Worm (Caenorhabditis elegans): ENCODE measurements around the gene F25B5.6.

Gene F25B5.6

ce11 chrIII:5943368-5944180 is 5.0 kb downstream of the F25B5.6 start (continued):
- TF ChIP-seq nhr-90 (tag; optimal IDR thresholded peaks at IDR 0.05) (peak; percentile 65), nhr-120 (GFP tag; IDR thresholded peaks at IDR 0.05) (no peak; the same call in 1 of the 2 replicates), gei-17 (GFP tag; optimal IDR thresholded peaks at IDR 0.05) (peak; percentile 41), F22D6.2 (tag; optimal IDR thresholded peaks at IDR 0.05) (peak; percentile 47), xnd-1 (tag; optimal IDR thresholded peaks at IDR 0.05) (no peak), F57C9.4 (tag; optimal IDR thresholded peaks at IDR 0.05) (no peak), aptf-2 (GFP tag; conservative IDR thresholded peaks at IDR 0.05) (no peak), lin-26 (GFP tag; IDR thresholded peaks at IDR 0.05) (peak; percentile 77; the same call in 1 of the 2 replicates), F57A8.1 (GFP tag; optimal IDR thresholded peaks at IDR 0.05) (no peak), F52B5.7 (tag; optimal IDR thresholded peaks at IDR 0.05) (peak; percentile 62), repo-1 (tag; optimal IDR thresholded peaks at IDR 0.05) (peak; percentile 96), madf-10 (tag; optimal IDR thresholded peaks at IDR 0.05) (peak; percentile 82), ccch-3 (GFP tag; optimal IDR thresholded peaks at IDR 0.05) (no peak), ztf-26 (tag; optimal IDR thresholded peaks at IDR 0.05) (peak; percentile 21), let-607 (tag; optimal IDR thresholded peaks at IDR 0.05) (peak; percentile 31 to 35), ceh-27 (GFP tag; optimal IDR thresholded peaks at IDR 0.05) (peak; percentile 50), snpc-1.3 (tag; optimal IDR thresholded peaks at IDR 0.05; ENCODE audit: insufficient read depth) (no peak), athp-1 (tag; optimal IDR thresholded peaks at IDR 0.05) (peak; percentile 82), dpl-1 (GFP tag; optimal IDR thresholded peaks at IDR 0.05) (no peak), snpc-3.4 (tag; optimal IDR thresholded peaks at IDR 0.05) (peak; percentile 72), rec-8 (tag; optimal IDR thresholded peaks at IDR 0.05) (peak in 1 of 2 experiments; percentile 15), B0035.1 (tag; optimal IDR thresholded peaks at IDR 0.05) (peak; percentile 85), lsl-1 (GFP tag; optimal IDR thresholded peaks at IDR 0.05) (peak; percentile 27), mcd-1 (GFP tag; IDR thresholded peaks at IDR 0.05) (peak; percentile 56), ceh-40 (GFP tag; IDR thresholded peaks at IDR 0.05) (no peak), Y53G8AR.9 (GFP tag; conservative IDR thresholded peaks at IDR 0.05) (peak; percentile 90), hrde-1 (tag; optimal IDR thresholded peaks at IDR 0.05; ENCODE audit: borderline replicate concordance) (peak; percentile 89), hlh-12 (tag; optimal IDR thresholded peaks at IDR 0.05) (no peak), K11D2.4 (GFP tag; IDR thresholded peaks at IDR 0.05) (peak; percentile 67; the same call in 1 of the 2 replicates), C06A6.2 (GFP tag; conservative IDR thresholded peaks at IDR 0.05) (peak; percentile 50; the same call in 1 of the 2 replicates), Y79H2A.3 (GFP tag; conservative IDR thresholded peaks at IDR 0.05) (peak; percentile 92; the same call in 1 of the 2 replicates), dpff-1 (tag; optimal IDR thresholded peaks at IDR 0.05) (no peak), madf-8 (GFP tag; conservative IDR thresholded peaks at IDR 0.05) (no peak; the same call in 1 of the 2 replicates), nhr-179 (tag; optimal IDR thresholded peaks at IDR 0.05) (no peak), lsy-27 (tag; optimal IDR thresholded peaks at IDR 0.05; ENCODE audit: borderline replicate concordance, insufficient read depth) (no peak), Y56A3A.18 (GFP tag; IDR thresholded peaks at IDR 0.05) (peak; percentile 81), unc-130 (GFP tag; optimal IDR thresholded peaks at IDR 0.05) (no peak), mel-28 (tag; optimal IDR thresholded peaks at IDR 0.05; ENCODE audit: borderline replicate concordance) (peak; percentile 69), F37B4.10 (GFP tag; IDR thresholded peaks at IDR 0.05) (no peak), egl-18 (GFP tag; IDR thresholded peaks at IDR 0.05) (no peak), tbp1 (GFP tag; optimal IDR thresholded peaks at IDR 0.05) (peak; percentile 62), ztf-28 (GFP tag; IDR thresholded peaks at IDR 0.05) (no peak), nfya-2 (GFP tag; IDR thresholded peaks at IDR 0.05) (0 out of 2 replicates have a peak, but pooled peaks have one; percentile 2), chd-7 (tag; optimal IDR thresholded peaks at IDR 0.05) (no peak), fkh-3 (tag; optimal IDR thresholded peaks at IDR 0.05) (peak; percentile 3), F49E8.2 (tag; optimal IDR thresholded peaks at IDR 0.05; ENCODE audit: insufficient read depth) (peak; percentile 73)
